Fruit fly (Drosophila melanogaster) S2 (cell line): ENCODE measurements around the gene r-cup.

Experiments
- CG8478 ChIP-seq: fragments of >200 bp; optimal IDR thresholded peaks from 2 replicates; lab custom pipeline; 2018
- CTCF ChIP-seq, 2 experiments: fragments of >200 bp; optimal IDR thresholded peaks; 2 replicates each; lab custom pipeline; 2018

dm6 chrX:21044831-21045447 is 19.3 kb upstream of the r-cup start, which contains the start of gene Cbs:
- TF ChIP-seq CTCF (optimal IDR thresholded peaks at IDR 0.05; lab: Kevin White, UChicago) (no peak), CG8478 (lab: Kevin White, UChicago) (no peak)
